Worm (Caenorhabditis elegans) whole organism, L1 larva: ENCODE data around the gene otpl-6.

Source experiments
- F16B12.6 ChIP-seq: fragments of 150-350 bp; optimal IDR thresholded peaks from 2 replicates; lab custom pipeline; 2014; ENCODE audit warnings: missing biosample characterization, missing genetic modification characterization
- aha-1 ChIP-seq: fragments of 150-350 bp; optimal IDR thresholded peaks from 2 replicates; lab custom pipeline; 2014; ENCODE audit warnings: missing biosample characterization, missing genetic modification characterization
- aly-2 ChIP-seq: fragments of 150-350 bp; optimal IDR thresholded peaks from 2 replicates; lab custom pipeline; 2014; ENCODE audit warnings: missing biosample characterization, missing genetic modification characterization
- blmp-1 ChIP-seq: fragments of 150-350 bp; optimal IDR thresholded peaks from 2 replicates; lab custom pipeline; 2014; ENCODE audit warnings: missing biosample characterization, missing genetic modification characterization
- ceh-8 ChIP-seq: fragments of 200-800 bp; sonication (Bioruptor generic); optimal IDR thresholded peaks from 2 replicates; lab custom pipeline; 2018; ENCODE audit warnings: mild to moderate bottlenecking, missing genetic modification characterization, moderate library complexity, missing compliant biosample characterization
- ces-1 ChIP-seq: fragments of 150-350 bp; optimal IDR thresholded peaks from 2 replicates; lab custom pipeline; 2014; ENCODE audit warnings: missing biosample characterization, missing genetic modification reagents, missing genetic modification characterization
- dpl-1 ChIP-seq, 3 experiments: fragments of 150-350 bp in 2 of 3; sonication (generic microtip) in 1 of 3; optimal IDR thresholded peaks; 2 replicates each; lab custom pipeline; 2014 to 2017; ENCODE audit warnings: missing biosample characterization in 3 of 3, missing genetic modification characterization in 3 of 3, missing genetic modification reagents in 3 of 3
- egl-27 ChIP-seq, 2 experiments: fragments of 150-350 bp in 1 of 2; sonication (generic microtip); optimal IDR thresholded peaks; 3 replicates each; lab custom pipeline; 2017 to 2018; ENCODE audit warnings: missing biosample characterization in 2 of 2, missing genetic modification characterization in 2 of 2, missing genetic modification reagents in 2 of 2
- elt-3 ChIP-seq, 6 experiments: fragments of 150-350 bp in 1 of 6; sonication (generic microtip); optimal IDR thresholded peaks; 2 replicates each; lab custom pipeline; 2017 to 2018; ENCODE audit warnings: missing biosample characterization in 6 of 6, missing genetic modification characterization in 6 of 6, inconsistent platforms in 1 of 6
- ets-5 ChIP-seq: fragments of 200-800 bp; sonication (Bioruptor generic); IDR thresholded peaks from 2 replicates; pipeline ENCODE4 v1.3.6; 2022; ENCODE audit warnings: missing genetic modification characterization, missing compliant biosample characterization
- grh-1 ChIP-seq: fragments of 200-800 bp; sonication (Bioruptor generic); IDR thresholded peaks from 2 replicates; pipeline ENCODE4 v1.3.6; 2022; ENCODE audit warnings: missing genetic modification reagents, missing genetic modification characterization, missing compliant biosample characterization
- hlh-17 ChIP-seq: fragments of 200-800 bp; sonication (Bioruptor generic); optimal IDR thresholded peaks from 2 replicates; lab custom pipeline; 2018; ENCODE audit warnings: missing genetic modification characterization, mild to moderate bottlenecking, missing compliant biosample characterization, moderate library complexity, borderline replicate concordance
- hpl-2 ChIP-seq: fragments of 150-350 bp; optimal IDR thresholded peaks from 2 replicates; lab custom pipeline; 2014; ENCODE audit warnings: missing biosample characterization, missing genetic modification reagents, missing genetic modification characterization
- lin-35 ChIP-seq, 2 experiments: fragments of 150-350 bp; optimal IDR thresholded peaks; 2 replicates each; lab custom pipeline; 2014; ENCODE audit warnings: missing biosample characterization in 2 of 2, missing genetic modification characterization in 2 of 2, missing genetic modification reagents in 2 of 2
- lsy-2 ChIP-seq, 2 experiments: fragments of 150-350 bp; optimal IDR thresholded peaks; 2 replicates each; lab custom pipeline; 2014; ENCODE audit warnings: missing biosample characterization in 2 of 2, missing genetic modification characterization in 2 of 2
- mef-2 ChIP-seq: fragments of 150-350 bp; optimal IDR thresholded peaks from 2 replicates; lab custom pipeline; 2014; ENCODE audit warnings: missing biosample characterization, missing genetic modification characterization
- mep-1 ChIP-seq: fragments of 150-350 bp; optimal IDR thresholded peaks from 2 replicates; lab custom pipeline; 2014; ENCODE audit warnings: missing biosample characterization, missing genetic modification characterization
- nhr-11 ChIP-seq: fragments of 150-350 bp; optimal IDR thresholded peaks from 2 replicates; lab custom pipeline; 2014; ENCODE audit warnings: missing biosample characterization, missing genetic modification characterization
- nhr-19 ChIP-seq: fragments of 200-800 bp; sonication (Bioruptor generic); conservative IDR thresholded peaks from 2 replicates; pipeline ENCODE4 v1.3.6; 2022; ENCODE audit warnings: missing genetic modification characterization, missing compliant biosample characterization
- nhr-20 ChIP-seq: sonication (generic microtip); optimal IDR thresholded peaks from 2 replicates; lab custom pipeline; 2016; ENCODE audit warnings: mild to moderate bottlenecking, missing genetic modification characterization, missing compliant biosample characterization
- nhr-28 ChIP-seq: fragments of 150-350 bp; optimal IDR thresholded peaks from 2 replicates; lab custom pipeline; 2014; ENCODE audit warnings: missing biosample characterization, missing genetic modification characterization
- nhr-71 ChIP-seq: sonication (generic microtip); optimal IDR thresholded peaks from 2 replicates; lab custom pipeline; 2016; ENCODE audit warnings: mild to moderate bottlenecking, missing genetic modification characterization, moderate library complexity, missing compliant biosample characterization
- nhr-76 ChIP-seq: sonication (generic microtip); optimal IDR thresholded peaks from 2 replicates; lab custom pipeline; 2017; ENCODE audit warnings: missing biosample characterization, missing genetic modification characterization
- rnt-1 ChIP-seq: sonication (generic microtip); optimal IDR thresholded peaks from 2 replicates; lab custom pipeline; 2016; ENCODE audit warnings: mild to moderate bottlenecking, missing genetic modification characterization, moderate library complexity, missing compliant biosample characterization
- snu-23 ChIP-seq: sonication (generic microtip); optimal IDR thresholded peaks from 2 replicates; lab custom pipeline; 2016; ENCODE audit warnings: missing genetic modification characterization, missing compliant biosample characterization
- sptf-1 ChIP-seq: fragments of 150-350 bp; optimal IDR thresholded peaks from 2 replicates; lab custom pipeline; 2014; ENCODE audit warnings: missing biosample characterization, missing genetic modification characterization
- tbx-2 ChIP-seq: sonication (generic microtip); optimal IDR thresholded peaks from 2 replicates; lab custom pipeline; 2016; ENCODE audit warnings: missing genetic modification characterization, missing compliant biosample characterization
- unc-30 ChIP-seq: sonication (generic microtip); optimal IDR thresholded peaks from 2 replicates; lab custom pipeline; 2017; ENCODE audit warnings: missing biosample characterization, missing genetic modification characterization
- unc-62 ChIP-seq: fragments of 150-350 bp; optimal IDR thresholded peaks from 2 replicates; lab custom pipeline; 2014; ENCODE audit warnings: missing biosample characterization, missing genetic modification reagents, missing genetic modification characterization
- unc-86 ChIP-seq: sonication (generic microtip); optimal IDR thresholded peaks from 2 replicates; lab custom pipeline; 2016; ENCODE audit warnings: missing genetic modification characterization, missing compliant biosample characterization
- unc-98 ChIP-seq: fragments of 200-800 bp; sonication (Bioruptor generic); IDR thresholded peaks from 2 replicates; pipeline ENCODE4 v1.3.6; 2022; ENCODE audit warnings: missing genetic modification characterization, missing compliant biosample characterization
- xbp-1 ChIP-seq: sonication (generic microtip); optimal IDR thresholded peaks from 2 replicates; lab custom pipeline; 2016; ENCODE audit warnings: missing genetic modification characterization, missing compliant biosample characterization
- zip-4 ChIP-seq: fragments of 200-800 bp; sonication (Bioruptor generic); optimal IDR thresholded peaks from 2 replicates; lab custom pipeline; 2018; ENCODE audit warnings: mild to moderate bottlenecking, missing genetic modification characterization, moderate library complexity, missing compliant biosample characterization

Gene otpl-6

DNA sequence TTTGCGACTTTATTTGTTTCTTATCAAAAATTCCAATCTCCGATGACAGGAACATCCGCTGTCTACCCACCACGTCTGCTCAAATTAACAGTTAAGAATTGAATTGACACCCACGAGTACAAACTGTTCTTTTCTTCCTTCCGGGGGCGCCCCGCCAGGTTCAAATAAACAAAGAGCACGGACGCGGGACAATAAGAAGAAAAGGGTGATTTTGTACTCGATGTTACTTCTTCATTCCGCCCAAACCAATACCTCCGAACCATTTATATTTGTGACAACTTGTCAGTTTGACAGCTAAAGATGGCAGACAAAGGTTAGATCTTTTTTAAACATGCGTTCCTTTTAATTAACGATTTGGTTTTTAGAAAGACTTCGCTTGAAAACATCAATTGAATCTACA lies at the start of gene otpl-6:
Gene otpl-6 (plus strand): TSS at position 301 of the 400 bp plus-strand sequence.
- TF ChIP-seq tbx-2 (tag; lab: Kevin White, UChicago) (no peak), F16B12.6 (tag; lab: Kevin White, UChicago) (no peak), lin-35 (GFP tag; optimal IDR thresholded peaks at IDR 0.05; lab: Kevin White, UChicago) (no peak), nhr-11 (tag; lab: Kevin White, UChicago) (no peak), mef-2 (tag; lab: Kevin White, UChicago) (no peak), elt-3 (tag; optimal IDR thresholded peaks at IDR 0.05; lab: Kevin White, UChicago) (no peak), zip-4 (no peak), hpl-2 (no peak), ces-1 (GFP tag; lab: Kevin White, UChicago) (no peak), aha-1 (tag; lab: Kevin White, UChicago) (no peak), grh-1 (GFP tag; lab: Robert Waterston, UW) (no peak), nhr-28 (tag; lab: Kevin White, UChicago) (no peak), unc-98 (GFP tag; lab: Robert Waterston, UW) (no peak), nhr-20 (tag; lab: Kevin White, UChicago) (no peak), ceh-8 (GFP tag; lab: Kevin White, UChicago) (no peak), xbp-1 (tag; lab: Kevin White, UChicago) (no peak), nhr-19 (no peak), hlh-17 (no peak), ets-5 (no peak), unc-62 (GFP tag; lab: Kevin White, UChicago) (no peak)
- TF ChIP-seq, all 84 proteins: peak for 0

DNA sequence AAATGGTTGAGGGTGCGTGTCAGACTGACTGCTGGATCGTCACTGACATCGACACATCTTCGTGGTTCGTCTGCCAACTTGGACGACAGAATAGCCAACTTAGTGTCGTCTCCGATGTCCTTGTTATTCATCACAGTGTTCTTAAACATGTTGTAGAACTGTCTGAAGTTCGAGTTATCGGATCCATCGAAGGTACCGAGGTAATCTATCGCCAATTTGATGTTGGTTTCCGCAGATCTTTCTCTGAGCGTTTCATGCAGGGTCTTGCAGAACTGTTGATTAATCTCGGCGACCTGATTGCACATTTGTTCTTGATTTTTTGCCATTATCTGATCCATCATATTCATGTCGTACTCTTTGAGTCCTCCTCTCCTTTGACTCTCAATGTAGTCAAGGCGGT lies 44.6 kb upstream of the otpl-6 start:
- TF ChIP-seq hpl-2 (no peak), nhr-71 (tag; lab: Kevin White, UChicago) (no peak), egl-27 (tag; optimal IDR thresholded peaks at IDR 0.05; lab: Kevin White, UChicago) (no peak)

DNA sequence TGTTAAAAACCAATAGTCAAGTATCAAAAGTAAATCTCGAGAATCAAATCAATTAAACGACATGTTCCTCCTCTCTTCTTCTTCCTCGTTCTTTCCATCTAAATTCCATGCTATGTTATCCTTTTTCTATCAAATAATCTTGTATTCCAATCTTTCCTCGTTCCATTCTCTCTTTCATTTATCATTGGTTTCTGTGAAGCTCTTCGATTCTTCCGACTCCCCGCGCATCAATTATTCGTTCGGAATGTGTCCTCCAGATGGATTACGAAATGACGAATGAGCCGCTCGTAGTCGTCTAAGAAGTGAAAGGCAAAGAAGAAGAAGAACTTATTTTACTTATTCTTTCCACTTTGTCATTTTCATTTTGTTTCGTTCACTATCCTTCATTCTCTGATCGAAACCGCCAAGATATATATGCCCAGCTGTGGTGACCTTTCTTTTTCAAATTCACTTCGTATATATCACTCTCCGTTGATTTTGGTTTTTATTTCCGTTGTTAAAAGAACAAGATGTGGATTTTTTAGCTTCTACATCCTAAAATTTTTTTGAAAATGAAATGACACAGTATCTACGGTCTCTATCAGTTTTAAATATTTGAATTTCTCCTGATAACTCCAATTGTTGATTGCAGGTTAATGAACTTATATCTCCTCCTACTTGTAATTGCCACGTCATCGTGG lies 31.5 kb upstream of the otpl-6 start, which contains the start of gene pxn-1:
Gene pxn-1 (plus strand): TSS at position 630 of the 680 bp plus-strand sequence.
- TF ChIP-seq blmp-1 (tag; lab: Kevin White, UChicago) (peak; percentile 53), sptf-1 (tag; lab: Kevin White, UChicago) (no peak)
- TF ChIP-seq, all 84 proteins: peak for 1

DNA sequence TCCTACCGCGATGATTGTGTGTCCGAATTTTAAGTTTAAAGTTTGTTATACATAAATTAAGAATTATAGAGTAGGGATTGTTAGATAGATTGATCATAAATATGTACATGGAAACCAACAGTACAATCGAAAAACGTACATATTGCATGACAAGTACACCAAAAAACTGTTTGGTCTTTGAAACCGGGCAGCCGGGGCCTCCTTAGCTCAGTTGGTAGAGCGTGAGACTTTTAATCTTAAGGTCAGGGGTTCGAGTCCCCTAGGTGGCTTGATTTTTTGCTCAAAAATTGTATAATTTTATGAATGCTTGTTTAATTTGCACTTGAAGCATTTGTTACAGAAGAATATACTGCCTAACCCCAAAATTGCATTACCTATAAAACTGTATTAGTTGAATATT lies 30.8 kb upstream of the otpl-6 start:
- TF ChIP-seq unc-30 (tag; lab: Kevin White, UChicago) = no peak
- no peak for TF ChIP-seq nhr-76
- TF ChIP-seq ces-1 (GFP tag; lab: Kevin White, UChicago) = no peak
- TF ChIP-seq unc-62 (GFP tag; lab: Kevin White, UChicago) = no peak
- TF ChIP-seq lsy-2 (tag; optimal IDR thresholded peaks at IDR 0.05; lab: Kevin White, UChicago) = no peak
- TF ChIP-seq sptf-1 (tag; lab: Kevin White, UChicago) = no peak
- TF ChIP-seq dpl-1 (GFP tag; optimal IDR thresholded peaks at IDR 0.05; lab: Kevin White, UChicago) = no peak
- TF ChIP-seq aly-2 (tag; lab: Kevin White, UChicago) = no peak
- no peak for TF ChIP-seq mep-1 (tag; lab: Kevin White, UChicago)

DNA sequence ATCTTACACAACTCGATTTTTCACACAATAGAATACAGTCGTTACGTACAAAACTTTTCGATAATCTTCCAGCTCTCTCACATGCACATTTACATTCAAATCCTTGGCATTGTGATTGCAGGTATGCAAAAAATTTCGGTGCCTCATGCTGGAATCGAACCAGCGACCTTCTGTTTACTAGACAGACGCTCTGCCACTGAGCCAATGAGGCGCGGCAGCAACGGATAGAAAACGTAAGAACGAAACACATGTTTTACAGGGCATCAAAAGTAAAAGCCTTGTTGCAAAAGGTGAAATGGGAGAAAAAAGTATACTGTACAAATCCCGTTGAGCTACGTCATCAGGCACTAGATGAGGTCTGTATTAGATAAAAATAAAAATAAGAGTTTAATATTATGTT lies 29.9 kb upstream of the otpl-6 start:
- no peak for TF ChIP-seq unc-86 (tag; lab: Kevin White, UChicago)
- peak; percentile 29 for TF ChIP-seq rnt-1
- peak in 1 of 2 experiments; percentile 29 for TF ChIP-seq lin-35 (GFP tag; optimal IDR thresholded peaks at IDR 0.05; lab: Kevin White, UChicago)
- TF ChIP-seq unc-30 (tag; lab: Kevin White, UChicago) = no peak
- TF ChIP-seq snu-23 (GFP tag; lab: Kevin White, UChicago) = peak; percentile 3
- TF ChIP-seq, all 84 proteins: peak for 3
